Worm (Caenorhabditis elegans) whole organism, L1 larva: ENCODE measurements around the gene C09G12.5.

Experiments used
- ama-1 ChIP-seq: fragments of 150-350 bp; optimal IDR thresholded peaks from 2 replicates; lab custom pipeline; 2014
- efl-1 ChIP-seq, 4 experiments: fragments of 150-350 bp; optimal IDR thresholded peaks in 3 of 4; peaks in 1 of 4; 1 replicate in 1 of 4; 2 replicates in 3 of 4; lab custom pipeline; 2014; ENCODE audit warnings: missing biosample characterization in 2 of 4, missing genetic modification characterization in 2 of 4, missing genetic modification reagents in 2 of 4
- elt-2 ChIP-seq: sonication (generic microtip); optimal IDR thresholded peaks from 2 replicates; lab custom pipeline; 2016; ENCODE audit warnings: missing genetic modification characterization, mild to moderate bottlenecking, inconsistent platforms, missing compliant biosample characterization, missing genetic modification reagents
- fkh-8 ChIP-seq: sonication (generic microtip); optimal IDR thresholded peaks from 2 replicates; lab custom pipeline; 2016; ENCODE audit warnings: mild to moderate bottlenecking, missing genetic modification characterization, missing compliant biosample characterization
- lin-39 ChIP-seq: fragments of 150-350 bp; optimal IDR thresholded peaks from 2 replicates; lab custom pipeline; 2014; ENCODE audit warnings: missing biosample characterization, missing genetic modification reagents, missing genetic modification characterization
- lsy-2 ChIP-seq, 2 experiments: fragments of 150-350 bp; optimal IDR thresholded peaks; 2 replicates each; lab custom pipeline; 2014; ENCODE audit warnings: missing biosample characterization in 2 of 2, missing genetic modification characterization in 2 of 2
- mdl-1 ChIP-seq, 2 experiments: fragments of 150-350 bp; optimal IDR thresholded peaks; 2 replicates each; lab custom pipeline; 2014 to 2017; ENCODE audit warnings: missing biosample characterization in 2 of 2, missing genetic modification characterization in 2 of 2, inconsistent platforms in 1 of 2
- nhr-19 ChIP-seq: fragments of 200-800 bp; sonication (Bioruptor generic); conservative IDR thresholded peaks from 2 replicates; pipeline ENCODE4 v1.3.6; 2022; ENCODE audit warnings: missing genetic modification characterization, missing compliant biosample characterization
- nhr-20 ChIP-seq: sonication (generic microtip); optimal IDR thresholded peaks from 2 replicates; lab custom pipeline; 2016; ENCODE audit warnings: mild to moderate bottlenecking, missing genetic modification characterization, missing compliant biosample characterization
- pax-3 ChIP-seq: fragments of 200-800 bp; sonication (Bioruptor generic); optimal IDR thresholded peaks from 2 replicates; lab custom pipeline; 2018; ENCODE audit warnings: mild to moderate bottlenecking, missing genetic modification characterization, moderate library complexity, missing compliant biosample characterization
- snpc-4 ChIP-seq: fragments of 150-350 bp; optimal IDR thresholded peaks from 2 replicates; lab custom pipeline; 2014; ENCODE audit warnings: missing biosample characterization, missing genetic modification characterization
- sup-37 ChIP-seq: fragments of 200-800 bp; sonication (Bioruptor generic); optimal IDR thresholded peaks from 2 replicates; lab custom pipeline; 2018; ENCODE audit warnings: mild to moderate bottlenecking, missing genetic modification characterization, missing compliant biosample characterization
- unc-62 ChIP-seq: fragments of 150-350 bp; optimal IDR thresholded peaks from 2 replicates; lab custom pipeline; 2014; ENCODE audit warnings: missing biosample characterization, missing genetic modification reagents, missing genetic modification characterization

DNA sequence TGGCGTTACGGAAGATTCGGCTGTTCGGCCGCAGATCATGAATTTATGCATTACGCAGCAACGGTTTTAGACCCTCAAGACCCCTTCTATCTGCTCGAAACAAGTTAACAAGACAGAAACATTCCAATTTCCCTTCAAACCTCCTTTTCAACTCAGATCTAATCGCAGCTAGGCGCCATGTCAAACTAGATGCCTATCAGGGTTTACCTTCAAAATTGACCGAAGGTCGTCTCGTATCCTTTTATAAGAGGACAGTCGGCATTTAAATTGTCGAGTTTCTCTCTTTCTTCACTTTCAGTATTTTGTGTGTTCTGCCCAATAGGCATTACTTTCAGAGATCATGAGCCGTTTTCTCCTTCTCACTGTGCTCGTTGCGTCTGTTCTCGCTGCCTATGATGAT is 41.1 kb upstream of the C09G12.5 start, which contains the start of gene grd-13:
- no peak for TF ChIP-seq ama-1
- TF ChIP-seq lin-39 (tag; lab: Kevin White, UChicago): no peak
- TF ChIP-seq mdl-1 (tag; optimal IDR thresholded peaks at IDR 0.05; lab: Kevin White, UChicago): no peak
- TF ChIP-seq snpc-4: no peak
- no peak for TF ChIP-seq elt-2
- TF ChIP-seq pax-3 (tag; lab: Kevin White, UChicago): no peak
- TF ChIP-seq unc-62 (GFP tag; lab: Kevin White, UChicago): no peak
- no peak for TF ChIP-seq lsy-2 (tag; optimal IDR thresholded peaks at IDR 0.05; lab: Kevin White, UChicago)
- no peak for TF ChIP-seq nhr-20 (tag; lab: Kevin White, UChicago)
- no peak for TF ChIP-seq nhr-19
- TF ChIP-seq efl-1 (optimal IDR thresholded peaks at IDR 0.05; lab: Kevin White, UChicago): no peak
- TF ChIP-seq efl-1 (GFP tag; optimal IDR thresholded peaks at IDR 0.05 in 1 of 2; lab: Kevin White, UChicago): no peak
- TF ChIP-seq sup-37: no peak
- TF ChIP-seq fkh-8: no peak
